Worm (Caenorhabditis elegans) whole organism, L3 larva: ENCODE measurements around the gene frpr-16.
A peak's percentile ranks its signal among the peaks of the same experiment; 100 is the strongest.

ENCODE experiments used
- R02D3.7 ChIP-seq: fragments of 150-350 bp; optimal IDR thresholded peaks from 2 replicates; lab custom pipeline; 2014; ENCODE audit warnings: missing biosample characterization, missing genetic modification characterization
- ZK546.5 ChIP-seq: sonication (generic microtip); optimal IDR thresholded peaks from 2 replicates; lab custom pipeline; 2017; ENCODE audit warnings: missing biosample characterization, missing genetic modification characterization
- aly-2 ChIP-seq: fragments of 150-350 bp; optimal IDR thresholded peaks from 2 replicates; lab custom pipeline; 2014; ENCODE audit warnings: missing biosample characterization, missing genetic modification characterization
- ama-1 ChIP-seq: fragments of 150-350 bp; optimal IDR thresholded peaks from 2 replicates; lab custom pipeline; 2018
- ceh-28 ChIP-seq: fragments of 150-350 bp; optimal IDR thresholded peaks from 2 replicates; lab custom pipeline; 2014; ENCODE audit warnings: missing biosample characterization, missing genetic modification reagents, missing genetic modification characterization
- ceh-82 ChIP-seq: fragments of 150-350 bp; optimal IDR thresholded peaks from 2 replicates; lab custom pipeline; 2014; ENCODE audit warnings: missing biosample characterization, missing genetic modification characterization
- ceh-9 ChIP-seq: sonication (generic microtip); optimal IDR thresholded peaks from 2 replicates; lab custom pipeline; 2018; ENCODE audit warnings: missing biosample characterization, missing genetic modification characterization
- daf-12 ChIP-seq: fragments of 150-350 bp; optimal IDR thresholded peaks from 2 replicates; lab custom pipeline; 2014; ENCODE audit warnings: missing biosample characterization, missing genetic modification reagents, missing genetic modification characterization
- egl-5 ChIP-seq: fragments of 150-350 bp; optimal IDR thresholded peaks from 2 replicates; lab custom pipeline; 2017; ENCODE audit warnings: missing biosample characterization, missing genetic modification reagents, missing genetic modification characterization, inconsistent platforms
- elt-1 ChIP-seq: fragments of 150-350 bp; optimal IDR thresholded peaks from 2 replicates; lab custom pipeline; 2014; ENCODE audit warnings: missing biosample characterization, missing genetic modification characterization
- elt-2 ChIP-seq: sonication (generic microtip); optimal IDR thresholded peaks from 2 replicates; lab custom pipeline; 2016; ENCODE audit warnings: missing genetic modification reagents, mild to moderate bottlenecking, missing genetic modification characterization, missing compliant biosample characterization
- fkh-10 ChIP-seq: sonication (generic microtip); optimal IDR thresholded peaks from 2 replicates; lab custom pipeline; 2017; ENCODE audit warnings: missing biosample characterization, missing genetic modification reagents, missing genetic modification characterization
- fkh-2 ChIP-seq: fragments of 150-350 bp; optimal IDR thresholded peaks from 2 replicates; lab custom pipeline; 2014; ENCODE audit warnings: missing biosample characterization, missing genetic modification reagents, missing genetic modification characterization
- fos-1 ChIP-seq: fragments of 150-350 bp; optimal IDR thresholded peaks from 2 replicates; lab custom pipeline; 2014; ENCODE audit warnings: missing biosample characterization, missing genetic modification characterization
- hmg-11 ChIP-seq: sonication (generic microtip); optimal IDR thresholded peaks from 2 replicates; lab custom pipeline; 2016; ENCODE audit warnings: missing genetic modification characterization, missing compliant biosample characterization
- jun-1 ChIP-seq: fragments of 150-350 bp; optimal IDR thresholded peaks from 2 replicates; lab custom pipeline; 2014; ENCODE audit warnings: missing biosample characterization, missing genetic modification reagents, missing genetic modification characterization
- lin-15B ChIP-seq: fragments of 150-350 bp; optimal IDR thresholded peaks from 2 replicates; lab custom pipeline; 2014; ENCODE audit warnings: missing biosample characterization, missing genetic modification characterization
- lin-39 ChIP-seq: fragments of 150-350 bp; optimal IDR thresholded peaks from 2 replicates; lab custom pipeline; 2018; ENCODE audit warnings: missing biosample characterization, missing genetic modification reagents, missing genetic modification characterization
- lsy-12 ChIP-seq: sonication (generic microtip); optimal IDR thresholded peaks from 2 replicates; lab custom pipeline; 2016; ENCODE audit warnings: mild to moderate bottlenecking, missing genetic modification characterization, missing compliant biosample characterization
- mdl-1 ChIP-seq: fragments of 150-350 bp; optimal IDR thresholded peaks from 2 replicates; lab custom pipeline; 2014; ENCODE audit warnings: missing biosample characterization, missing genetic modification characterization
- mml-1 ChIP-seq: fragments of 150-350 bp; sonication (generic microtip); optimal IDR thresholded peaks from 3 replicates; lab custom pipeline; 2014; ENCODE audit warnings: missing biosample characterization, missing genetic modification characterization
- nfya-1 ChIP-seq: sonication (generic microtip); optimal IDR thresholded peaks from 2 replicates; lab custom pipeline; 2017; ENCODE audit warnings: missing genetic modification characterization, mild to moderate bottlenecking, missing compliant biosample characterization, antibody characterized with exemption, moderate library complexity; ENCODE audit not compliant: insufficient read depth
- nhr-11 ChIP-seq: fragments of 150-350 bp; optimal IDR thresholded peaks from 2 replicates; lab custom pipeline; 2014; ENCODE audit warnings: missing biosample characterization, missing genetic modification characterization
- nhr-12 ChIP-seq: fragments of 150-350 bp; optimal IDR thresholded peaks from 2 replicates; lab custom pipeline; 2014; ENCODE audit warnings: missing biosample characterization, missing genetic modification characterization
- nhr-23 ChIP-seq: fragments of 150-350 bp; optimal IDR thresholded peaks from 2 replicates; lab custom pipeline; 2014; ENCODE audit warnings: missing biosample characterization, missing genetic modification reagents, missing genetic modification characterization
- nhr-237 ChIP-seq: fragments of 150-350 bp; optimal IDR thresholded peaks from 2 replicates; lab custom pipeline; 2014; ENCODE audit warnings: missing biosample characterization, missing genetic modification characterization
- nhr-25 ChIP-seq: sonication (generic microtip); optimal IDR thresholded peaks from 2 replicates; lab custom pipeline; 2017; ENCODE audit warnings: missing biosample characterization, missing genetic modification characterization
- nhr-28 ChIP-seq: fragments of 150-350 bp; optimal IDR thresholded peaks from 2 replicates; lab custom pipeline; 2014; ENCODE audit warnings: missing biosample characterization, missing genetic modification characterization
- nhr-43 ChIP-seq: sonication (generic microtip); optimal IDR thresholded peaks from 2 replicates; lab custom pipeline; 2016; ENCODE audit warnings: mild to moderate bottlenecking, missing genetic modification characterization, missing compliant biosample characterization; ENCODE audit not compliant: poor library complexity, severe bottlenecking
- nhr-67 ChIP-seq: fragments of 150-350 bp; optimal IDR thresholded peaks from 2 replicates; lab custom pipeline; 2014; ENCODE audit warnings: missing biosample characterization, missing genetic modification characterization
- nhr-76 ChIP-seq: fragments of 150-350 bp; sonication (generic microtip); optimal IDR thresholded peaks from 5 replicates; lab custom pipeline; 2014; ENCODE audit warnings: missing biosample characterization, missing genetic modification characterization
- nhr-77 ChIP-seq: fragments of 150-350 bp; optimal IDR thresholded peaks from 2 replicates; lab custom pipeline; 2014; ENCODE audit warnings: missing biosample characterization, missing genetic modification characterization
- pha-4 ChIP-seq: fragments of 150-350 bp; optimal IDR thresholded peaks from 2 replicates; lab custom pipeline; 2014; ENCODE audit warnings: missing biosample characterization, missing genetic modification reagents, missing genetic modification characterization
- pqm-1 ChIP-seq: fragments of 150-350 bp; optimal IDR thresholded peaks from 2 replicates; lab custom pipeline; 2017; ENCODE audit warnings: missing biosample characterization, missing genetic modification characterization, inconsistent platforms
- sea-2 ChIP-seq: fragments of 150-350 bp; sonication (generic microtip); optimal IDR thresholded peaks from 4 replicates; lab custom pipeline; 2014; ENCODE audit warnings: missing biosample characterization, missing genetic modification reagents, missing genetic modification characterization
- snpc-4 ChIP-seq: fragments of 150-350 bp; optimal IDR thresholded peaks from 2 replicates; lab custom pipeline; 2014; ENCODE audit warnings: missing biosample characterization, missing genetic modification characterization
- tbx-2 ChIP-seq: sonication (generic microtip); optimal IDR thresholded peaks from 2 replicates; lab custom pipeline; 2016; ENCODE audit warnings: mild to moderate bottlenecking, missing genetic modification characterization, missing compliant biosample characterization
- unc-39 ChIP-seq: sonication (generic microtip); optimal IDR thresholded peaks from 4 replicates; lab custom pipeline; 2017; ENCODE audit warnings: missing biosample characterization, missing genetic modification characterization
- unc-62 ChIP-seq: fragments of 150-350 bp; sonication (generic microtip); optimal IDR thresholded peaks from 4 replicates; lab custom pipeline; 2014; ENCODE audit warnings: missing biosample characterization, missing genetic modification reagents, missing genetic modification characterization
- zag-1 ChIP-seq: fragments of 150-350 bp; optimal IDR thresholded peaks from 2 replicates; lab custom pipeline; 2014; ENCODE audit warnings: missing biosample characterization, missing genetic modification characterization
- ztf-11 ChIP-seq: fragments of 150-350 bp; optimal IDR thresholded peaks from 2 replicates; lab custom pipeline; 2014; ENCODE audit warnings: missing biosample characterization, missing genetic modification characterization
- ztf-4 ChIP-seq: fragments of 150-350 bp; optimal IDR thresholded peaks from 2 replicates; lab custom pipeline; 2014; ENCODE audit warnings: missing biosample characterization, missing genetic modification characterization

frpr-16 gene

ce11 chrII:6061495-6061894, 30.5 kb upstream of the frpr-16 start:
- TF ChIP-seq egl-5 (tag; lab: Kevin White, UChicago) (no peak), nhr-237 (tag; lab: Kevin White, UChicago) (no peak), fkh-10 (GFP tag; lab: Kevin White, UChicago) (no peak), zag-1 (tag; lab: Kevin White, UChicago) (no peak), lsy-12 (peak; percentile 65), nhr-25 (tag; lab: Kevin White, UChicago) (peak; percentile 80), daf-12 (tag; lab: Kevin White, UChicago) (no peak), ceh-82 (no peak), ceh-28 (peak; percentile 26), lin-15B (tag; lab: Kevin White, UChicago) (peak; percentile 67), elt-1 (no peak), nhr-23 (tag; lab: Kevin White, UChicago) (peak; percentile 88), lin-39 (tag; lab: Kevin White, UChicago) (no peak), nhr-67 (tag; lab: Kevin White, UChicago) (no peak), snpc-4 (tag; lab: Kevin White, UChicago) (peak; percentile 59), mml-1 (tag; lab: Kevin White, UChicago) (no peak), ama-1 (lab: Kevin White, UChicago) (no peak), aly-2 (no peak), nhr-43 (tag; lab: Kevin White, UChicago) (peak; percentile 96), nhr-76 (no peak), pqm-1 (tag; lab: Kevin White, UChicago) (no peak), jun-1 (tag; lab: Kevin White, UChicago) (peak; percentile 49), ZK546.5 (tag; lab: Kevin White, UChicago) (no peak), mdl-1 (tag; lab: Kevin White, UChicago) (no peak), nhr-11 (tag; lab: Kevin White, UChicago) (no peak), sea-2 (GFP tag; lab: Kevin White, UChicago) (no peak), nhr-28 (tag; lab: Kevin White, UChicago) (no peak), fos-1 (tag; lab: Kevin White, UChicago) (no peak), nfya-1 (peak; percentile 73), elt-2 (tag; lab: Kevin White, UChicago) (peak; percentile 28), unc-39 (no peak), ceh-9 (tag; lab: Kevin White, UChicago) (no peak), R02D3.7 (peak; percentile 21), hmg-11 (tag; lab: Kevin White, UChicago) (peak; percentile 65), ztf-4 (tag; lab: Kevin White, UChicago) (no peak), pha-4 (tag; lab: Kevin White, UChicago) (peak; percentile 84), fkh-2 (tag; lab: Kevin White, UChicago) (no peak), ztf-11 (tag; lab: Kevin White, UChicago) (no peak)

- TF ChIP-seq nhr-23 (tag; lab: Kevin White, UChicago) (peak; percentile 4), nhr-77 (no peak), nhr-28 (tag; lab: Kevin White, UChicago) (no peak), nfya-1 (no peak), unc-39 (no peak), pqm-1 (tag; lab: Kevin White, UChicago) (peak; percentile 79), elt-2 (tag; lab: Kevin White, UChicago) (peak; percentile 3), fkh-10 (GFP tag; lab: Kevin White, UChicago) (no peak), tbx-2 (tag; lab: Kevin White, UChicago) (no peak), hmg-11 (tag; lab: Kevin White, UChicago) (no peak), nhr-12 (tag; lab: Kevin White, UChicago) (no peak), unc-62 (GFP tag; lab: Kevin White, UChicago) (no peak), pha-4 (tag; lab: Kevin White, UChicago) (no peak)
Measured at ce11 chrII:6055927-6056326, 24.9 kb upstream of the frpr-16 start, which contains the start of gene R12C12.7. Gene R12C12.7 (minus strand): TSS chrII:6055985.
